Fruit fly (Drosophila melanogaster): ENCODE results near the gene CanA-14F.

CanA-14F gene

DNA sequence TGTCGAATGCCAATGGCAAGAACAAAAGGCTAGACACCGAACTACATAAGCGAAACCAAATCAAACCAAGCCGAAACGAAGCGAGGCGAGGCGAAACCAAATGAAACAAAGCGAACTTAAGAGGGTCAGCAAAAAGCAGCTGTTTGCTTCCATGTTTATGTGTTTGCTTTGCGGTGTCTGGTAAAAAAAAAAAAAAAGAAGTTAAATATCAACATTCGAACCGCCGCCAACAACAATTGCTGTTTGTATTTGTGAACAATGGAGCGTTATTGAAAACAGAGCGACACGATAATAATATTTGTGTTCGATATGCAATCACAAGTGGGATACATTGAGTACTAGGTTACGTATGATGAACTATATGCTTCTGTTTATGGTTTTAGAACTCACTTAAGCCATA lies 13.3 kb downstream of the CanA-14F start (continued):
- TF ChIP-seq CG1529 (GFP tag; optimal IDR thresholded peaks at IDR 0.05) (no peak), CG6854 (GFP tag; optimal IDR thresholded peaks at IDR 0.05) (peak; percentile 1), CG6765 (GFP tag; optimal IDR thresholded peaks at IDR 0.05) (peak; percentile 53), CG15514 (GFP tag; optimal IDR thresholded peaks at IDR 0.05) (peak; percentile 53), Dfd (GFP tag; optimal IDR thresholded peaks at IDR 0.05) (no peak), Gsc (GFP tag; IDR thresholded peaks at IDR 0.05) (no peak), Bgb (GFP tag; IDR thresholded peaks at IDR 0.05; ENCODE audit: partially characterized antibody) (no peak), CG14441 (GFP tag; IDR thresholded peaks at IDR 0.05) (no peak; the same call in 1 of the 2 replicates), CG3995 (GFP tag; optimal IDR thresholded peaks at IDR 0.05) (no peak), p53 (GFP tag; optimal IDR thresholded peaks at IDR 0.05) (no peak), CG17568 (GFP tag; optimal IDR thresholded peaks at IDR 0.05) (peak; percentile 71), gem (tag; optimal IDR thresholded peaks at IDR 0.05) (peak; percentile 50), CG14860 (GFP tag; IDR thresholded peaks at IDR 0.05; ENCODE audit: partially characterized antibody) (no peak), Lpt (GFP tag; optimal IDR thresholded peaks at IDR 0.05) (no peak), CG14667 (GFP tag; IDR thresholded peaks at IDR 0.05) (no peak), CG17385 (GFP tag; optimal IDR thresholded peaks at IDR 0.05) (peak; percentile 25), CG11504 (tag; optimal IDR thresholded peaks at IDR 0.05) (peak; percentile 1), wdn (GFP tag; IDR thresholded peaks at IDR 0.05) (no peak), CG1024 (GFP tag; IDR thresholded peaks at IDR 0.05) (no peak), Mrtf (GFP tag; IDR thresholded peaks at IDR 0.05) (no peak), CG6813 (GFP tag; optimal IDR thresholded peaks at IDR 0.05) (peak; percentile 37), gsb-n (tag; optimal IDR thresholded peaks at IDR 0.05) (no peak), ash1 (GFP tag; optimal IDR thresholded peaks at IDR 0.05) (no peak), lbe (GFP tag; optimal IDR thresholded peaks at IDR 0.05) (peak; percentile 14), CG9727 (GFP tag; optimal IDR thresholded peaks at IDR 0.05) (peak; percentile 6), da (GFP tag; optimal IDR thresholded peaks at IDR 0.05) (no peak), dpn (GFP tag; optimal IDR thresholded peaks at IDR 0.05) (no peak), B-H2 (GFP tag; optimal IDR thresholded peaks at IDR 0.05) (peak; percentile 5), CG2129 (GFP tag; IDR thresholded peaks at IDR 0.05; ENCODE audit: partially characterized antibody) (no peak), CG3838 (GFP tag; optimal IDR thresholded peaks at IDR 0.05) (no peak), ro (GFP tag; IDR thresholded peaks at IDR 0.05) (no peak), TFAM (GFP tag; optimal IDR thresholded peaks at IDR 0.05) (no peak), aop (GFP tag; IDR thresholded peaks at IDR 0.05) (no peak), CG14014 (GFP tag; IDR thresholded peaks at IDR 0.05) (peak; percentile 55; the same call in 1 of the 2 replicates), E2f1 (GFP tag; IDR thresholded peaks at IDR 0.05) (no peak), CG11456 (GFP tag; IDR thresholded peaks at IDR 0.05) (no peak), shn (GFP tag; optimal IDR thresholded peaks at IDR 0.05) (no peak), CG14050 (GFP tag; IDR thresholded peaks at IDR 0.05) (no peak), kah (GFP tag; optimal IDR thresholded peaks at IDR 0.05) (no peak), sens-2 (GFP tag; IDR thresholded peaks at IDR 0.05) (no peak), MESR4 (GFP tag; optimal IDR thresholded peaks at IDR 0.05) (no peak), zfh1 (GFP tag; IDR thresholded peaks at IDR 0.05) (no peak), dan (GFP tag; IDR thresholded peaks at IDR 0.05) (no peak), CG4328 (GFP tag; optimal IDR thresholded peaks at IDR 0.05) (no peak), CG18011 (GFP tag; optimal IDR thresholded peaks at IDR 0.05) (no peak), tup (GFP tag; optimal IDR thresholded peaks at IDR 0.05) (peak; percentile 43), CG9817 (tag; optimal IDR thresholded peaks at IDR 0.05) (peak; percentile 13), CG4854 (GFP tag; optimal IDR thresholded peaks at IDR 0.05) (no peak), Vsx1 (GFP tag; optimal IDR thresholded peaks at IDR 0.05) (peak; percentile 63), nerfin-1 (tag; optimal IDR thresholded peaks at IDR 0.05) (no peak), Xrp1 (GFP tag; IDR thresholded peaks at IDR 0.05) (peak; percentile 44; the same call in 1 of the 2 replicates), Lim3 (GFP tag; IDR thresholded peaks at IDR 0.05) (no peak)
